Worm (Caenorhabditis elegans): ENCODE results near the gene K10H10.13.

Gene K10H10.13

DNA sequence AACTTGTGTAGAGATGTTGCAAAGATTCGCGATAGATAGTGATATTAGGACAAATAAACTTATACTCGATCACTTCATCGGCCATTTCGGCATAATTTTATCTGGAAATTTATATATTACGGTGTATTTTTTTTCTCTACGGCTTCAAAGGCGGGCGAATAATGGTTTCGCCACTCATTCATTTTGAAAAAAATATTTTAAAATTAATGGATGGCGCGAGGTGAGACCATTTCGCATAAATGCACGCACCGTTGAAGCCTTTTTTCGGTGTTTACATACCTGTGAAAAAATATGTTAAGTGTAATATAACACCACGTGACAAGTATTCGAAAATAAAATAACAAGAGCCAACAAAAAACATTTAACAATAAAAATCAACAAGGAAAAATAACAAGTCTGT, 10.9 kb upstream of the K10H10.13 start, which contains the start of gene btb-19:
Gene btb-19, minus strand, starts transcription at position 101 of the 400 bp plus-strand sequence.
- TF ChIP-seq nhr-12 (tag; optimal IDR thresholded peaks at IDR 0.05) (no peak), ceh-9 (tag; optimal IDR thresholded peaks at IDR 0.05) (no peak), ceh-28 (tag; optimal IDR thresholded peaks at IDR 0.05) (no peak), ceh-82 (tag; optimal IDR thresholded peaks at IDR 0.05) (no peak), ceh-16 (tag; optimal IDR thresholded peaks at IDR 0.05) (no peak), zag-1 (tag; optimal IDR thresholded peaks at IDR 0.05) (no peak), unc-39 (tag; optimal IDR thresholded peaks at IDR 0.05) (no peak), pqm-1 (tag; optimal IDR thresholded peaks at IDR 0.05) (no peak), snpc-4 (tag; optimal IDR thresholded peaks at IDR 0.05) (no peak), nhr-25 (tag; optimal IDR thresholded peaks at IDR 0.05) (no peak), aly-2 (tag; optimal IDR thresholded peaks at IDR 0.05) (no peak), eor-1 (tag; optimal IDR thresholded peaks at IDR 0.05) (no peak), fkh-10 (GFP tag; optimal IDR thresholded peaks at IDR 0.05) (no peak), nhr-43 (tag; optimal IDR thresholded peaks at IDR 0.05; ENCODE audit: poor library complexity, severe bottlenecking) (no peak), lsy-12 (tag; optimal IDR thresholded peaks at IDR 0.05) (no peak)

DNA sequence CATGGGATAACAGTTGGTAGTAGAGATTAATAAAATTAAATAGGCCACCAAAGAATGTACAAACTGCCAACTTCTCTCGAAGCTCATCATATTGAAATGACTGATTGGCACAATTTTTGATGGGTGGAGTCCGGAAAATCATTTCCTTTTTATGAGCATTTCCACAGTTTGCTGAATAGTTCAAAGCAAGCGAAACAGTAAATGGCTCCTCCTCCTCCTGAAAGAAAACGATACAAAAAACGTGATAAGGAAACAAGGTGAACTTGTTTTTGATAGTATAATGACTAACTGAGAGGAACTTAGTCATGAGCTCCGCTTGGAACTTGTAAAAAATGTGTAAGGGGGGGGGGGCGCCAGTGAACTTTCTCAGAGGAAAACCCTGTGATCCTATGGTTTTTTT, 3.9 kb upstream of the K10H10.13 start, which contains the start of gene K10H10.9:
Gene K10H10.9, minus strand, starts transcription at position 101 of the 400 bp plus-strand sequence.
- TF ChIP-seq pha-4 (tag; optimal IDR thresholded peaks at IDR 0.05) (no peak), unc-39 (tag; optimal IDR thresholded peaks at IDR 0.05) (no peak), daf-12 (tag; optimal IDR thresholded peaks at IDR 0.05) (no peak), nhr-237 (tag; optimal IDR thresholded peaks at IDR 0.05) (no peak), ZK546.5 (tag; optimal IDR thresholded peaks at IDR 0.05) (no peak), elt-2 (tag; optimal IDR thresholded peaks at IDR 0.05) (no peak), nhr-23 (tag; optimal IDR thresholded peaks at IDR 0.05) (no peak), fkh-10 (GFP tag; optimal IDR thresholded peaks at IDR 0.05) (no peak), hmg-11 (tag; optimal IDR thresholded peaks at IDR 0.05) (no peak), lsy-12 (tag; optimal IDR thresholded peaks at IDR 0.05) (no peak), sea-2 (GFP tag; optimal IDR thresholded peaks at IDR 0.05) (no peak), eor-1 (tag; optimal IDR thresholded peaks at IDR 0.05) (no peak), nhr-25 (tag; optimal IDR thresholded peaks at IDR 0.05) (no peak), mdl-1 (tag; optimal IDR thresholded peaks at IDR 0.05) (no peak), nhr-43 (tag; optimal IDR thresholded peaks at IDR 0.05; ENCODE audit: poor library complexity, severe bottlenecking) (no peak), ceh-16 (tag; optimal IDR thresholded peaks at IDR 0.05) (no peak), ztf-11 (tag; optimal IDR thresholded peaks at IDR 0.05) (no peak)

DNA sequence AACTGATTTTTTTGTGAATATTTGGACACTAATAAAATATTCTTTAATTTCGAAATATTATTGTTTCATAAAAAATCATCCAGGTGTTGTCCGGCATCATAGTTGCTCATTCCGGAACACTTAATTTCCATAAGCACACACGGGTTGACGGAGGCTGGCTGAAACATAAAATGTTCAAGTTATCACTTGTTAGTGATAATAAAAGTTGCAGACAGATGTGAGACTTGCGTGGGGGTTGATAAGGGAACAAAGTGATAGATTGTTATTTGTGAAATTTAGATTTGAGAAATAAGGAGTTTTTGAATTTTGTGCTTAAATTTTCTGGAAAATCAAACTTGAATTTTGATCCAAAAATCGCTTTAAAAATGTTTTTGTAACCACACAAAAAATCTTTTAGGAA, 927 bp downstream of the K10H10.13 start:
- TF ChIP-seq nhr-76 (tag; optimal IDR thresholded peaks at IDR 0.05) = no peak
- TF ChIP-seq elt-2 (tag; optimal IDR thresholded peaks at IDR 0.05) = peak; percentile 54
- TF ChIP-seq fkh-2 (tag; optimal IDR thresholded peaks at IDR 0.05) = no peak

DNA sequence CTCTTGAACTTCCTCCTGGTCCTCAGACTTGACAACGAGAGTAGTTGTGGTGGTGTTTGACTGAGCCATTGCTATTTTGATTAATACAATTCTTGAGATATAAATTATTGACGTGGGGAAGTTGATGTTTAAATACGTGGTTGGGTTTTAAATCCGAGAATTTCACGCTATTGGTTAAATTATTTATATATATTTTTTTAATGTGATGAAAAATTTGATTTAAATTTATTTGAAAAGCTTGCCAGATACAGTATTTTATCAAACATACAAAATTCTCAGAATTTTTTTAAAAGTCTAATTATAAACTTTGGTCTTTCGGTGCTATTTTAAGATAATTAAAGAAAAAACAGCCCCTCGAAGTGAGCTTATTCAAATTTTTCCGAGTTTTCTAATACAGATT, 3.5 kb downstream of the K10H10.13 start, which contains the start of the genes K10H10.7 and K10H10.10:
Gene K10H10.7, minus strand, starts transcription at position 101 of the 400 bp plus-strand sequence.
Gene K10H10.10, plus strand, starts transcription at position 204 of the 400 bp plus-strand sequence.
- TF ChIP-seq elt-1 (tag; optimal IDR thresholded peaks at IDR 0.05) (no peak), nhr-237 (tag; optimal IDR thresholded peaks at IDR 0.05) (no peak), ztf-11 (tag; optimal IDR thresholded peaks at IDR 0.05) (no peak), fos-1 (tag; optimal IDR thresholded peaks at IDR 0.05) (no peak), R02D3.7 (tag; optimal IDR thresholded peaks at IDR 0.05) (no peak)

DNA sequence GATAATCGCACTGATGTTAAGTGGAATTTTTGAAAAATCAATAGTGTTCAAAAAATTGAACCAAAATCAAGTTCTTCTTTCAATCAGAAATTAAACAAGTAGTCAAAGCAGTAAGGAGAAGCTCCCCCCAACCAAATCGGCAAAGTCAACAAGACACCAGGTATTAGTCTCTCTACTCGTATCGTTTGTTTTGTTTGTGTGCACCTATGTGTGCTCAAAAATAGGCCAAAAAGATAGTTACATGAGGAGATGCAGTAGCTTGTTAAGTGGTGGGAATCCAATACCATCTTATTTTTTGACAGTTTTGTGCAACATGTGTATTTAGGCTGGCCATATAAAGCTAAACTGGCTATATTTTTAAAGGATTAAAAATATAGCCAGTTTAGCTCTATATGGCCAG, 4.8 kb downstream of the K10H10.13 start, which contains the start of gene K10H10.12:
Gene K10H10.12, minus strand, starts transcription at position 101 of the 400 bp plus-strand sequence.
- TF ChIP-seq pha-4 (tag; optimal IDR thresholded peaks at IDR 0.05) = peak; percentile 41
- TF ChIP-seq nfya-1 (tag; optimal IDR thresholded peaks at IDR 0.05; ENCODE audit: insufficient read depth) = no peak
- TF ChIP-seq ceh-16 (tag; optimal IDR thresholded peaks at IDR 0.05) = no peak

DNA sequence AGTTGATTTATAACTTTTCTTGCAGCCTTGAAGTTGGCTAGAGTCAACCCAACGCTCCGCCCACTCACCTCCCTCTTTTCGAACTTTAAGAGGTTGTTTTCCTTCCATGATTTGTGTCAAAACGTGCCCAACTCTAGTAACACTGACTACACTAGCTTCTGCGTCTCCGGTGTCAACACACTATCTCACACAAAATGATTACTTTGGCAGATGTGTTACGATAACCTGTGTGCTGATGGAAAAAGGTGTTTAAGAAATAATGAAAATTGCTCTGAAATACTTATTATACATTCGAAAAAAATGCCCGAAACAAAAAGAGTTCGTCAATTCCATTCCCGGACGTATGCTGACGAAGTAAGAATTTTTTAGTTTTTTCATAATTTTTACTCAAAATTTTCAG, 8.1 kb downstream of the K10H10.13 start, which contains the start of gene K10H10.6:
Gene K10H10.6, plus strand, starts transcription at position 301 of the 400 bp plus-strand sequence.
- TF ChIP-seq unc-39 (tag; optimal IDR thresholded peaks at IDR 0.05) (no peak), nfya-1 (tag; optimal IDR thresholded peaks at IDR 0.05; ENCODE audit: insufficient read depth) (no peak), ZK546.5 (tag; optimal IDR thresholded peaks at IDR 0.05) (no peak), nhr-43 (tag; optimal IDR thresholded peaks at IDR 0.05; ENCODE audit: poor library complexity, severe bottlenecking) (no peak), lin-15B (tag; optimal IDR thresholded peaks at IDR 0.05) (no peak), pqm-1 (tag; optimal IDR thresholded peaks at IDR 0.05) (no peak), nhr-25 (tag; optimal IDR thresholded peaks at IDR 0.05) (no peak), fkh-10 (GFP tag; optimal IDR thresholded peaks at IDR 0.05) (no peak), ztf-4 (tag; optimal IDR thresholded peaks at IDR 0.05) (no peak), ceh-16 (tag; optimal IDR thresholded peaks at IDR 0.05) (no peak), zag-1 (tag; optimal IDR thresholded peaks at IDR 0.05) (no peak), R02D3.7 (tag; optimal IDR thresholded peaks at IDR 0.05) (no peak), nhr-28 (tag; optimal IDR thresholded peaks at IDR 0.05) (no peak), elt-2 (tag; optimal IDR thresholded peaks at IDR 0.05) (no peak), lsy-12 (tag; optimal IDR thresholded peaks at IDR 0.05) (no peak), snpc-4 (tag; optimal IDR thresholded peaks at IDR 0.05) (no peak), elt-3 (tag; optimal IDR thresholded peaks at IDR 0.05) (no peak), hmg-11 (tag; optimal IDR thresholded peaks at IDR 0.05) (no peak), nhr-237 (tag; optimal IDR thresholded peaks at IDR 0.05) (no peak), nhr-11 (tag; optimal IDR thresholded peaks at IDR 0.05) (no peak)
